Worm (Caenorhabditis elegans): ENCODE measurements around the gene F25D1.5.

F25D1.5 gene

DNA sequence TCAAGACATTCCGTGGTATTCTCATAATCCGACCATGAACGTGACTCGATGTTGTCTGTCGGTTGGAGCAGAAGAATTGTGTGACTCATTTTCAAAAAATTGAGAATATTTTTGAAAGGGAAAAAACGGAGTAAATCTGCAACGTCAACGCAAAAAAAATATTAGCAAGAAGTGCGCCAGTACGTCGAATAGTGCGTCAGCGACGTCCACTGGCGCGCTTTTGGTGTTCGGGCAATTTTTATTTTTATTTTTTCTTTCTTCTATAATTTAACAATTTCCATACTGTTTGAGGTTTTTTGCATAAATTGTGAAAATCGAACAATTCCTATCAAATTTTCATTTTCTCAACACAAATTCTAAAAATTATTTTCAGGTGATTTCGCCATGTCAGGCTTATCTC is 32.4 kb upstream of the F25D1.5 start, which contains the start of the genes erh-1 and lpd-9 (continued):
- peak; percentile 98 for TF ChIP-seq ztf-18 (tag; optimal IDR thresholded peaks at IDR 0.05)
- no peak for TF ChIP-seq F55B11.4 (tag; optimal IDR thresholded peaks at IDR 0.05; ENCODE audit: borderline replicate concordance, insufficient read depth)
- no peak for TF ChIP-seq egl-44 (GFP tag; IDR thresholded peaks at IDR 0.05)
- TF ChIP-seq T26A5.8 (tag; optimal IDR thresholded peaks at IDR 0.05): no peak
- TF ChIP-seq rec-8 (tag; optimal IDR thresholded peaks at IDR 0.05): no peak
- TF ChIP-seq pbrm-1 (GFP tag; IDR thresholded peaks at IDR 0.05): peak; percentile 72
- TF ChIP-seq F37B4.10 (GFP tag; IDR thresholded peaks at IDR 0.05): no peak
- no peak for TF ChIP-seq ceh-91 (GFP tag; IDR thresholded peaks at IDR 0.05)
- peak; percentile 38 to 78 for TF ChIP-seq let-607 (tag; optimal IDR thresholded peaks at IDR 0.05)
- peak; percentile 2 for TF ChIP-seq efl-1 (GFP tag; optimal IDR thresholded peaks at IDR 0.05)
- TF ChIP-seq nfya-1 (tag; optimal IDR thresholded peaks at IDR 0.05; ENCODE audit: borderline replicate concordance, insufficient read depth): no peak
- TF ChIP-seq ZK185.1 (tag; optimal IDR thresholded peaks at IDR 0.05; ENCODE audit: poor library complexity, severe bottlenecking): peak; percentile 43
- no peak for TF ChIP-seq nhr-120 (GFP tag; IDR thresholded peaks at IDR 0.05)
- peak; percentile 84 for TF ChIP-seq lin-54 (GFP tag; optimal IDR thresholded peaks at IDR 0.05)
- TF ChIP-seq F33H1.4 (GFP tag; IDR thresholded peaks at IDR 0.05): peak; percentile 56
- TF ChIP-seq him-1 (tag; optimal IDR thresholded peaks at IDR 0.05): no peak
- no peak for TF ChIP-seq C17E4.6 (GFP tag; IDR thresholded peaks at IDR 0.05)
- TF ChIP-seq lsy-27 (tag; optimal IDR thresholded peaks at IDR 0.05; ENCODE audit: borderline replicate concordance, insufficient read depth): no peak
- no peak for TF ChIP-seq F52B5.7 (tag; optimal IDR thresholded peaks at IDR 0.05)
- no peak for TF ChIP-seq aptf-2 (GFP tag; conservative IDR thresholded peaks at IDR 0.05)
- peak; percentile 60 for TF ChIP-seq lsl-1 (GFP tag; optimal IDR thresholded peaks at IDR 0.05)
- TF ChIP-seq mes-4 (tag; optimal IDR thresholded peaks at IDR 0.05): no peak
- no peak for TF ChIP-seq zfh-2 (GFP tag; conservative IDR thresholded peaks at IDR 0.05)
- TF ChIP-seq hsf-1 (GFP tag; IDR thresholded peaks at IDR 0.05): no peak
- no peak for TF ChIP-seq ceh-40 (GFP tag; IDR thresholded peaks at IDR 0.05)
- TF ChIP-seq mxl-1 (tag; optimal IDR thresholded peaks at IDR 0.05): no peak
- no peak for TF ChIP-seq ama-1 (optimal IDR thresholded peaks at IDR 0.05)
- no peak for TF ChIP-seq ama-1 (GFP tag; optimal IDR thresholded peaks at IDR 0.05)
- TF ChIP-seq Y79H2A.3 (GFP tag; conservative IDR thresholded peaks at IDR 0.05): no peak
- 0 out of 2 replicates have a peak, but pooled peaks have one; percentile 54 for TF ChIP-seq lir-1 (GFP tag; conservative IDR thresholded peaks at IDR 0.05)
- no peak for TF ChIP-seq mel-28 (tag; optimal IDR thresholded peaks at IDR 0.05; ENCODE audit: borderline replicate concordance)
- no peak for TF ChIP-seq ceh-58 (GFP tag; IDR thresholded peaks at IDR 0.05)
- peak; percentile 74 for TF ChIP-seq nfyb-1 (GFP tag; IDR thresholded peaks at IDR 0.05)
- TF ChIP-seq F39B2.1 (GFP tag; IDR thresholded peaks at IDR 0.05): no peak
- TF ChIP-seq mcd-1 (GFP tag; IDR thresholded peaks at IDR 0.05): peak; percentile 82
- peak; percentile 73 for TF ChIP-seq snpc-3.4 (tag; optimal IDR thresholded peaks at IDR 0.05)
- TF ChIP-seq snpc-4 (GFP tag; optimal IDR thresholded peaks at IDR 0.05): peak; percentile 19
- TF ChIP-seq snpc-4 (tag; optimal IDR thresholded peaks at IDR 0.05): peak in 2 of 4 experiments; percentile 47 to 63
- no peak for TF ChIP-seq ztf-6 (GFP tag; IDR thresholded peaks at IDR 0.05)
- TF ChIP-seq B0336.3 (GFP tag; IDR thresholded peaks at IDR 0.05): peak; percentile 81
- TF ChIP-seq attf-6 (GFP tag; IDR thresholded peaks at IDR 0.05): 0 out of 2 replicates have a peak, but pooled peaks have one; percentile 38
- peak; percentile 81 for TF ChIP-seq lin-40 (tag; optimal IDR thresholded peaks at IDR 0.05)
- peak in 1 of 3 experiments; percentile 84 for TF ChIP-seq lin-35 (GFP tag; optimal IDR thresholded peaks at IDR 0.05)
- no peak for TF ChIP-seq aptf-3 (GFP tag; IDR thresholded peaks at IDR 0.05)
- TF ChIP-seq Y53F4B.3 (GFP tag; IDR thresholded peaks at IDR 0.05): no peak
- TF ChIP-seq akir-1 (GFP tag; optimal IDR thresholded peaks at IDR 0.05): no peak
- peak; percentile 49 for TF ChIP-seq tlf-1 (GFP tag; optimal IDR thresholded peaks at IDR 0.05)
- peak; percentile 86 for TF ChIP-seq Y56A3A.18 (GFP tag; IDR thresholded peaks at IDR 0.05)
- TF ChIP-seq let-526 (GFP tag; IDR thresholded peaks at IDR 0.05): no peak
